Worm (Caenorhabditis elegans): ENCODE measurements around the gene ncx-7.

ce11 chrIII:9697886-9698285 is 22.2 kb downstream of the ncx-7 start:
- no peak for TF ChIP-seq dmd-4 (tag; optimal IDR thresholded peaks at IDR 0.05; ENCODE audit: borderline replicate concordance)
- no peak for TF ChIP-seq nhr-232 (tag; optimal IDR thresholded peaks at IDR 0.05)
- TF ChIP-seq Y22D7AL.16 (tag; optimal IDR thresholded peaks at IDR 0.05): no peak
- no peak for TF ChIP-seq pqm-1 (tag; optimal IDR thresholded peaks at IDR 0.05)
- TF ChIP-seq pha-4 (tag; optimal IDR thresholded peaks at IDR 0.05): no peak
- TF ChIP-seq fkh-10 (GFP tag; optimal IDR thresholded peaks at IDR 0.05): no peak
